Worm (Caenorhabditis elegans) whole organism, early embryonic: Measurements from ENCODE around the gene ugt-2.

Source experiments
- ama-1 ChIP-seq: fragments of 150-350 bp; optimal IDR thresholded peaks from 2 replicates; lab custom pipeline; 2014
- hnd-1 ChIP-seq: sonication (generic microtip); optimal IDR thresholded peaks from 2 replicates; lab custom pipeline; 2016; ENCODE audit warnings: missing genetic modification characterization, missing compliant biosample characterization

ce11 chrV:10410030-10410713 lies 11.6 kb downstream of the ugt-2 start, which contains the start of gene F15H10.12:
- TF ChIP-seq hnd-1 (tag; lab: Kevin White, UChicago) (no peak), ama-1 (lab: Kevin White, UChicago) (no peak)
